Worm (Caenorhabditis elegans): ENCODE data around the gene srv-19.

DNA sequence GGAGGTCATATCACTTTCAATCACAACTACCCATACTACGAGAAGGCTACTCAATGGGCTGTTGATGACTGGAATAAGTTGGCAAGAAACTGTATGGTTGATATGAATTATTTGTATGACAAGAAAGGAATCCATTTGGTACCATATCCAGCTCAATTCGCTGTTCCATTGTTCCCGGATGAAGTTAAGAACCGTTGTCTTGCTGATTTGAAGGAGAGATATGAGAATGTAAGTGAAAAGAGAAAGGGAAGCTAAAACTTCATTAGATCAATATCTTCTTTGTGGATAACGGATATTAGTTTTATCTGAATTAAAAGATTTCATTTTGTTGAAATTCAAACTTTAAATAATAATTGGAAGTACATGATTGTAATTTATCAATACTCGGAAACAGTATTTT is 12.9 kb upstream of the srv-19 start:
- no peak for TF ChIP-seq lin-13 (GFP tag; optimal IDR thresholded peaks at IDR 0.05)
- no peak for TF ChIP-seq unc-98 (GFP tag; IDR thresholded peaks at IDR 0.05)
- no peak for TF ChIP-seq ces-1 (GFP tag; optimal IDR thresholded peaks at IDR 0.05)
- no peak for TF ChIP-seq swsn-7 (tag; optimal IDR thresholded peaks at IDR 0.05)
- no peak for TF ChIP-seq tbx-2 (tag; optimal IDR thresholded peaks at IDR 0.05)
- TF ChIP-seq pqm-1 (tag; optimal IDR thresholded peaks at IDR 0.05): no peak
